Worm (Caenorhabditis elegans): ENCODE data around the gene gtf-2H1.
A peak's percentile ranks its signal among the peaks of the same experiment; 100 is the strongest.

Gene gtf-2H1

DNA sequence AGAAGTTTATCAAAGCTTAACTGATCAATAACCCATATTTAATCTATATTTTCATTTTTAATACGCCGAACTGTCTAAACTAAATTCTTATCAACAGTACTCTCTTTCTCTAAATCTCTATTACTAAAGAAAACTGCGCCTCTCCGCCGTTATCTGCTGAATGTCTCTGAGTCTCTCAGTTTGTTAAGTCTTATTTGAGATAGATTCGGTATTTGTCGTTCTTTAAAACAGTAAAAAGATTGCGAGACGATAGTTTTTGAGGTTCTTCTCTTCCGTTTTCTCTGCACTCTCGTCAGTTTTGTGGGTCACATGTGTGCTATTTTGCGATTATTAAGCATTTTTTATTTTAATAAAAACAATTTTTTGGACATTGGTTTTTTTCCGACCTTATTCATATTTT lies 42.6 kb upstream of the gtf-2H1 start, which contains the start of gene sma-10:
sma-10 (plus strand) TSS at position 236 of the 400 bp plus-strand sequence.
- TF ChIP-seq hif-1 (tag; optimal IDR thresholded peaks at IDR 0.05) (peak in 1 of 2 experiments; percentile 29), nhr-111 (GFP tag; optimal IDR thresholded peaks at IDR 0.05) (no peak), ZK546.5 (tag; optimal IDR thresholded peaks at IDR 0.05) (no peak), F49E8.2 (tag; optimal IDR thresholded peaks at IDR 0.05; ENCODE audit: borderline replicate concordance) (no peak), ceh-28 (tag; optimal IDR thresholded peaks at IDR 0.05) (no peak), nhr-10 (tag; optimal IDR thresholded peaks at IDR 0.05) (no peak), ztf-7 (tag; optimal IDR thresholded peaks at IDR 0.05) (no peak), nhr-77 (tag; optimal IDR thresholded peaks at IDR 0.05) (peak; percentile 92), gei-8 (GFP tag; optimal IDR thresholded peaks at IDR 0.05) (no peak), set-16 (GFP tag; IDR thresholded peaks at IDR 0.05) (no peak), lin-1 (GFP tag; IDR thresholded peaks at IDR 0.05) (peak; percentile 78; the same call in 1 of the 2 replicates), mes-2 (tag; optimal IDR thresholded peaks at IDR 0.05; ENCODE audit: poor library complexity, severe bottlenecking) (peak; percentile 40), hmg-1.1 (GFP tag; IDR thresholded peaks at IDR 0.05) (no peak), aha-1 (tag) (no peak), skn-1 (tag; optimal IDR thresholded peaks at IDR 0.05) (no peak), unc-39 (tag; optimal IDR thresholded peaks at IDR 0.05) (no peak), Y48G9A.11 (GFP tag; IDR thresholded peaks at IDR 0.05) (no peak), daf-12 (tag; optimal IDR thresholded peaks at IDR 0.05) (no peak), nhr-102 (tag; optimal IDR thresholded peaks at IDR 0.05) (peak; percentile 58), duxl-1 (tag; optimal IDR thresholded peaks at IDR 0.05; ENCODE audit: poor library complexity) (no peak), ZK337.2 (GFP tag; IDR thresholded peaks at IDR 0.05) (no peak), sdz-12 (GFP tag; optimal IDR thresholded peaks at IDR 0.05) (no peak), F26F4.8 (GFP tag; conservative IDR thresholded peaks at IDR 0.05) (no peak), nhr-41 (GFP tag; IDR thresholded peaks at IDR 0.05) (no peak), fkh-10 (GFP tag; optimal IDR thresholded peaks at IDR 0.05) (no peak), lsy-2 (tag; optimal IDR thresholded peaks at IDR 0.05) (no peak), tra-1 (GFP tag; IDR thresholded peaks at IDR 0.05) (peak; percentile 15; the same call in 1 of the 2 replicates), daf-16 (GFP tag; optimal IDR thresholded peaks at IDR 0.05) (peak in 1 of 2 experiments; percentile 25), daf-16 (tag; optimal IDR thresholded peaks at IDR 0.05) (peak; percentile 92), zag-1 (tag; optimal IDR thresholded peaks at IDR 0.05) (no peak), egl-43 (GFP tag; IDR thresholded peaks at IDR 0.05) (no peak), T20F7.1 (GFP tag; optimal IDR thresholded peaks at IDR 0.05) (peak; percentile 54), nhr-11 (tag; optimal IDR thresholded peaks at IDR 0.05) (no peak), snpc-4 (tag; optimal IDR thresholded peaks at IDR 0.05) (no peak), Y105C5A.15 (GFP tag; IDR thresholded peaks at IDR 0.05) (no peak), nhr-42 (GFP tag; IDR thresholded peaks at IDR 0.05) (no peak), php-3 (GFP tag; IDR thresholded peaks at IDR 0.05) (peak; percentile 89), mep-1 (tag; optimal IDR thresholded peaks at IDR 0.05) (peak; percentile 74), Y5F2A.4 (GFP tag; optimal IDR thresholded peaks at IDR 0.05) (no peak), hlh-11 (tag; optimal IDR thresholded peaks at IDR 0.05) (peak; percentile 93), nhr-237 (tag; optimal IDR thresholded peaks at IDR 0.05) (no peak), zip-2 (tag; optimal IDR thresholded peaks at IDR 0.05) (no peak), ceh-32 (tag; optimal IDR thresholded peaks at IDR 0.05; ENCODE audit: poor library complexity) (no peak), D1046.2 (GFP tag; IDR thresholded peaks at IDR 0.05) (no peak), arid-1 (GFP tag; conservative IDR thresholded peaks at IDR 0.05) (no peak), T26A8.4 (GFP tag; IDR thresholded peaks at IDR 0.05) (no peak), mdt-29 (GFP tag; IDR thresholded peaks at IDR 0.05) (no peak), lin-39 (tag; optimal IDR thresholded peaks at IDR 0.05) (no peak), mdl-1 (tag; optimal IDR thresholded peaks at IDR 0.05) (peak in 1 of 2 experiments; percentile 61), lin-13 (GFP tag; optimal IDR thresholded peaks at IDR 0.05) (no peak), daf-19 (GFP tag; conservative IDR thresholded peaks at IDR 0.05) (no peak), lir-3 (tag; optimal IDR thresholded peaks at IDR 0.05) (no peak), zip-11 (GFP tag; IDR thresholded peaks at IDR 0.05) (no peak)

Measured in whole organism, L4 larva.